Fruit fly (Drosophila melanogaster): ENCODE results near the gene CG7276.
A peak's percentile ranks its signal among the peaks of the same experiment; 100 is the strongest.

CG7276 gene

DNA sequence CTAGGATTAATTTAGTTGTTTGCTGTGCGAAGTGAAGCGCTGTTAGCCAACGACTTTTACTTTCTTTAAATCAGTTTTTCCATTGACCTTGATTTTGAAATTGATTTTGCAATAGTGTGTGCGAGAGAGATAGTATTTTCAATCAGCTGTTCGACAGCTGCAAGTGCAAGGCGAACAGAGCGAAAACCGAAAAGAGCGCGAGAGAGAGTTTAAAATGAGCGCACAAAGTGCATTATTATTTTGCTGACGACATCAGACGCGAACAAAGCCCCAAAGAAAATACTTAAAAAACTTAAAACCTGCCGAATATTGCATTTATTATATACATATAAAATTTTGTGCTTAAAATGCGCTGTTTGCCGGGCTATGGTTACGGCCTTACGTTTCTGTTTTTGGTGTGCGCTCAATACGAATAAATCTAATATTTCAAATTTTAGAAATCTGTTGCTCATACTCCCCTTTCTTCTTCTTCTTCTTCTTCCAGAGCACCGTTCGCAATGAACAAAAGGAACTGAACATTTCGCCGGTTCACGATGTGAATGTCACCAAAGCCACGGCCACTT is 13.8 kb downstream of the CG7276 start:
- no peak for TF ChIP-seq D1 (tag; optimal IDR thresholded peaks at IDR 0.05)
- no peak for TF ChIP-seq CG14655 (GFP tag; optimal IDR thresholded peaks at IDR 0.05)
- peak; percentile 68 for TF ChIP-seq EcR (GFP tag; optimal IDR thresholded peaks at IDR 0.05)
- peak; percentile 2 for TF ChIP-seq CG15710 (tag; optimal IDR thresholded peaks at IDR 0.05)
- TF ChIP-seq CG17806 (tag; optimal IDR thresholded peaks at IDR 0.05): no peak
- TF ChIP-seq Pif1B (GFP tag; optimal IDR thresholded peaks at IDR 0.05): peak; percentile 32

DNA sequence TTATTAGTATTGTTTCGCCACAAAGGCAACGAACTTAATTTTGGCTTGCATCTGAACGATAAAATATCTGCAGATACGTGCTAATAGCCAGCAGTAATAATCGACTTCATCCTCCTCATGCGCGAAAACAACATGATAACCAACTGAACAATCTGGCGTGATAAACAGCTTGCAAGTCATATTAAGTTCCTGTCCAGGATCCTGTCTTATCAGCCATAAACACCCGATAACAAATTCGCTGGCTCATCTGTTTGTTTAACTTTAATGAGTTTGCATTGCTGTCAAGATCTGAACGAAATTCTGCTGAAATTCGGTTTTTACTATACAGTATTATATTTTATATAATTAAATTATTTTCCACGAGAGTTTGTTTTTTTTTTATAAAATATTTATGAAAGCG is 15.3 kb downstream of the CG7276 start:
- TF ChIP-seq CG8301 (tag; optimal IDR thresholded peaks at IDR 0.05) (no peak), rn (GFP tag; IDR thresholded peaks at IDR 0.05) (no peak), Pif1B (GFP tag; optimal IDR thresholded peaks at IDR 0.05) (no peak), CG17806 (tag; optimal IDR thresholded peaks at IDR 0.05) (no peak), Snoo (tag; optimal IDR thresholded peaks at IDR 0.05) (no peak), CG9948 (tag; optimal IDR thresholded peaks at IDR 0.05) (no peak)

DNA sequence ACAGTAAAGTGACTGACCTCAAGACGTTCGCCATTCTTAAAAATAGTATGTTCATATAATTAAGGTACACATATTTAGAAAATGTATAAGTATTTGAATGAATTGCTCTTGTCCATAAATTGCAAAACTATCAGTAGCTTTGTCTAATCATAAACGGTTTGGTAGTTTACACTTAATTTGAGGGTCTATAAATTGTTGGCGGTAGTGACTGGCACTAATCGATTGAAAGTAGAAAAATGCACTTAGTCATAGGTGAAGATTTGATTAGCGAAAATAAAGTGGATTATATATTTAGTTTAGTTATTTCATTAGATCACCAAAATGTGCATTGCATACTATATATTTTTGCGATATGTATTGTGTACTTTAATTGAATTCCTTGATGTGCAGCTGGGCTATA is 15.7 kb downstream of the CG7276 start:
- TF ChIP-seq CG10348 (GFP tag; IDR thresholded peaks at IDR 0.05) (no peak), CG9948 (tag; optimal IDR thresholded peaks at IDR 0.05) (no peak), CG15710 (tag; optimal IDR thresholded peaks at IDR 0.05) (no peak), CG4496 (GFP tag; IDR thresholded peaks at IDR 0.05) (no peak), CG34367 (tag; optimal IDR thresholded peaks at IDR 0.05) (no peak), CG8301 (tag; optimal IDR thresholded peaks at IDR 0.05) (no peak)

DNA sequence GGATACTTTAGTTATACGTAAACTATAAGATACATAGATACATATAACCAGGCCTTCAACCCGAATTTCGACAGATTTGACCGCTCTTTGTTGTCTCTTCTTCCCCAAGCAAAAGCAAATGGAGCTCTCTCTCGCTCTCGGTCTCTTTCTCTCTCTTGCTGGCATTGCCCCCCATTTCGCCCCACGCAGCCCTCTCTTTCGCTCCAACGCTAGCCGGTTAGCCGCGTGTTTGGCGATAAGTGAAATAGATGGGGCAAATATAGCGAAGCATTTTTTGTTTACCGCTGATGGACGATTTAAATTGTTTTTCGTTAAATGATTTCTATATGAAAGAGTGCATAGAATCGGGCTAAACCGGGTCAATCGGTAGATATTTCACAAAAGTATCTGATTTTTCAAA is 16.4 kb downstream of the CG7276 start:
- TF ChIP-seq CG15710 (tag; optimal IDR thresholded peaks at IDR 0.05): no peak
- peak; percentile 60 for TF ChIP-seq CG12605 (GFP tag; IDR thresholded peaks at IDR 0.05)
- peak; percentile 83 for TF ChIP-seq EcR (GFP tag; optimal IDR thresholded peaks at IDR 0.05)
- peak; percentile 43; the same call in 1 of the 2 replicates for TF ChIP-seq CG32121 (GFP tag; IDR thresholded peaks at IDR 0.05)
- no peak for TF ChIP-seq CG9948 (tag; optimal IDR thresholded peaks at IDR 0.05)
- TF ChIP-seq CG10348 (GFP tag; IDR thresholded peaks at IDR 0.05): no peak

DNA sequence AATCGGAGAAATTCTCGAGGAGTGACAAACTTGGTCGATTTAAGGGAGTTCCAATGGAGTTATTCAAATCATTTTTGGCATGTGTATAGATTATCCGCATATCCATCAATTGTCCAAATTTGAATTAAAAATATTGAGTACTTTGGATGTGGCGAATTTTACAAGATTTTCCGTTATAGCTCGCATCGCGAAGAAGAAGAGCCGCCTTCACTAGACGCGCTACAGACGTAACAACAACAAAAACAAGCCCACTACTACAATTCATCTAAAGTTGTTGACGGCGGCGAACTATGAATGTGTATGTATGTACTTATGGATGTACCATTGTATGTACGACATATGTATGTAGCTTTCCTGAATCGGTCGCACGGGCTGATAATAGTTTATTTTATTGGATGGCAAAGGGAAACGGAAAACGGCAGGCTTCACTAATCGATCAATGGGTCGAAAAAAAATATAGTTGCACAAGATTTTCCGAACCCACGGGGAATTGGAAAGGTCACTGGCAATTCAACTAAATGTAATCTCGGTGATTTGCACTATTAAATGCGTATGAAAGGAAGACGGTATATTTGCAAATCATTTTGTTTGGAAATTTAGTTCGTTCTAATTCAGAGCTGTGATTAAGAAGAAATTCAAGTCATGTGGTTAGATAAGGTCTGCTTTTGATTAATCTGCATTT is 17.0 kb downstream of the CG7276 start:
- no peak for TF ChIP-seq CG15710 (tag; optimal IDR thresholded peaks at IDR 0.05)
- no peak for TF ChIP-seq Snoo (tag; optimal IDR thresholded peaks at IDR 0.05)
- no peak for TF ChIP-seq EcR (GFP tag; optimal IDR thresholded peaks at IDR 0.05)
- TF ChIP-seq CG32121 (GFP tag; IDR thresholded peaks at IDR 0.05): 0 out of 2 replicates have a peak, but pooled peaks have one; percentile 8
- TF ChIP-seq fd96Ca (GFP tag; IDR thresholded peaks at IDR 0.05): no peak

DNA sequence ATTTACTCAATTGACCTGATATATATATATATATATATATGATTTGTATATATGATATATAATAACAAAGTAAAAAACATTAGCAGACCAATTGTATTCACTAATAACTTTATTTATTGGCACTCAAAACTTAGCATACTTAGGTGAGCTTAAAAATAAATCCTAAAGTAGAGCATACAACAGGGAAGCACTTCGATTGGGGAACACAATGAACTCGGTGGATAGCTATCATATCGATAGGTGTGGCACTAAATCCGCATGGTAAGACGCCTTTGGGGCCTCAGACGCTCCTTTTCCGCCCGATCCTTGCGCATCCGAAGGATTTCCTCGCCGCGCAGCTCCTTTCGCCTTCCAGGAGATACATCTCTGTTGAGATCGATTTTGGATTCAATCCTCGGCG is 18.4 kb downstream of the CG7276 start:
- TF ChIP-seq CG14655 (GFP tag; optimal IDR thresholded peaks at IDR 0.05) (no peak), EcR (GFP tag; optimal IDR thresholded peaks at IDR 0.05) (peak; percentile 53)

DNA sequence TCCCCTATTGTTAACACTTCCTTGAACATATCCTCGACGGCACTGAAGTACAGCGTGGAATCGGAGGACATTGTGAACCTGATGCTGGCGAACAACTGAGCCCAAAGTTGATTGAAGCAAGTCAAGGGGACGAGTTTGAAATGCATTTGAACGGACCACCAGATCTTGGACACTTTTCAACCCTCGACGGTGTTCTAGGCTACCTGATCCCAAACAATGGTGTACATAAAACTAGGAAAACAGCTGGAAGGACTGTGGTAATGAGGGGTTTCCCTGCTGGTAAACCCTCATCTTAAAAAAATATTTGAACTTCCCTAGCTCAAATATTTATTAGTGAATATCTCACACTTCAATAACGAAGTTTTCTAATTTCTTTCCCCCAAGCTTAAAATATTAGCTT is 19.0 kb downstream of the CG7276 start, which contains the start of gene CG13454:
CG13454 (minus strand) TSS at position 101 of the 400 bp plus-strand sequence.
- TF ChIP-seq CG14655 (GFP tag; optimal IDR thresholded peaks at IDR 0.05) (no peak), CG8159 (tag; optimal IDR thresholded peaks at IDR 0.05) (no peak), Ets98B (GFP tag; IDR thresholded peaks at IDR 0.05) (no peak), Pif1A (GFP tag; optimal IDR thresholded peaks at IDR 0.05) (no peak), CG8301 (tag; optimal IDR thresholded peaks at IDR 0.05) (no peak), Snoo (tag; optimal IDR thresholded peaks at IDR 0.05) (no peak)

DNA sequence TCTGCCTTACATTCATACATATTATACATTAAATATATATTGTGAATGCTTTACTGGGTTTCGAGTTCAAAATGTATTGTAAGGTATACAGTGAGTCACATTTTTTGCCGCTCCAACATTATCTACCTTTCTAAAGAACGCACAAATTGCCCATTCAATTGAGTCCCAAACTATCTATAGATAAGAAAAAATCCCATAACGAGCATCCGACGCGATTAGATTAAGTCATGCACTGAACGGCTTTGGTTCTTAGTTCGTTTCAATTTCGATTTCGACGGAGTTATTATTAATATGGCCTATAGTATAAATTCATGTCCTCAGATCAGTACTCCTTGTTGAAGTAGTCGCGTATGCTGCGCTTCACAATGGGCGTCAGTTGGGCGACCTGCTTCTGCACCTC is 19.5 kb downstream of the CG7276 start:
- TF ChIP-seq CG17806 (tag; optimal IDR thresholded peaks at IDR 0.05): no peak

DNA sequence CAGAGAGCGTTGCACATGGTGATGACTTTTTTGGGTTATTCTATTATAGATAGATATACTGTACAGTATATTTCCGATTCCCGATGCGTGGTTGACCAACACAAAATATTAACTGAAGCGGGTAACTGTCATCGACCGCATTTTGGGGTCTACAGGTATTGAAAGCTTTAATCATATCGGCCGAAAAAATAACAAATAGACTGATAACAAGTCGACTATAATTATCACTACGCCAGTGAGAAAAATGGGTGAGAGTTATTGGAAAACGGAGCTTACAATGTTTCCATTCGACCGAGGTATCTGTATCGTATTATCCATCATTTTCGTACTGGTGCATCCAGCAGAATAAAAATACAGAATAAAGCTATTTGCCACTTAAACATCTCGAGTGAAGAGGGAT is 20.3 kb downstream of the CG7276 start:
- TF ChIP-seq fd96Ca (GFP tag; IDR thresholded peaks at IDR 0.05): no peak
- TF ChIP-seq CG14655 (GFP tag; optimal IDR thresholded peaks at IDR 0.05): no peak
- TF ChIP-seq Pif1B (GFP tag; optimal IDR thresholded peaks at IDR 0.05): no peak
- TF ChIP-seq CG17806 (tag; optimal IDR thresholded peaks at IDR 0.05): no peak
- no peak for TF ChIP-seq CG32121 (GFP tag; IDR thresholded peaks at IDR 0.05)
- TF ChIP-seq CG34367 (tag; optimal IDR thresholded peaks at IDR 0.05): no peak
- TF ChIP-seq CG8301 (tag; optimal IDR thresholded peaks at IDR 0.05): no peak
- no peak for TF ChIP-seq D1 (tag; optimal IDR thresholded peaks at IDR 0.05)
- TF ChIP-seq CG13204 (GFP tag; optimal IDR thresholded peaks at IDR 0.05): no peak
- TF ChIP-seq Snoo (tag; optimal IDR thresholded peaks at IDR 0.05): no peak
- no peak for TF ChIP-seq CG8159 (tag; optimal IDR thresholded peaks at IDR 0.05)
- TF ChIP-seq rn (GFP tag; IDR thresholded peaks at IDR 0.05): no peak
- no peak for TF ChIP-seq Pif1A (GFP tag; optimal IDR thresholded peaks at IDR 0.05)
- no peak for TF ChIP-seq CG15710 (tag; optimal IDR thresholded peaks at IDR 0.05)
- no peak for TF ChIP-seq gl (tag; optimal IDR thresholded peaks at IDR 0.05)
- no peak for TF ChIP-seq CG12605 (GFP tag; IDR thresholded peaks at IDR 0.05)
- no peak for TF ChIP-seq CG4496 (GFP tag; IDR thresholded peaks at IDR 0.05)
- no peak for TF ChIP-seq Ets98B (GFP tag; IDR thresholded peaks at IDR 0.05)
- no peak for TF ChIP-seq CG10348 (GFP tag; IDR thresholded peaks at IDR 0.05)
- TF ChIP-seq EcR (GFP tag; optimal IDR thresholded peaks at IDR 0.05): no peak
